Worm (Caenorhabditis elegans) whole organism, midembryonic: Measurements from ENCODE around the gene Y19D10B.8.

Source experiments
- T22C8.4 ChIP-seq: fragments of 200-800 bp; sonication (Bioruptor generic); IDR thresholded peaks from 2 replicates; pipeline ENCODE4 v1.3.6; 2022; ENCODE audit warnings: missing genetic modification characterization, missing compliant biosample characterization
- flt-1 ChIP-seq: fragments of 200-800 bp; sonication (Bioruptor generic); IDR thresholded peaks from 2 replicates; pipeline ENCODE4 v1.3.6; 2022; ENCODE audit warnings: missing genetic modification characterization, missing compliant biosample characterization
- klf-2 ChIP-seq: fragments of 200-800 bp; sonication (Bioruptor generic); conservative IDR thresholded peaks from 2 replicates; pipeline ENCODE4 v1.3.6; 2022; ENCODE audit warnings: missing genetic modification reagents, missing genetic modification characterization, missing compliant biosample characterization
- ref-1 ChIP-seq: fragments of 200-800 bp; sonication (Bioruptor generic); conservative IDR thresholded peaks from 2 replicates; pipeline ENCODE4 v1.3.6; 2022; ENCODE audit warnings: missing genetic modification reagents, missing genetic modification characterization, missing compliant biosample characterization
- tab-1 ChIP-seq: fragments of 200-800 bp; sonication (Bioruptor generic); IDR thresholded peaks from 2 replicates; pipeline ENCODE4 v1.3.6; 2022; ENCODE audit warnings: missing genetic modification characterization, missing compliant biosample characterization

- TF ChIP-seq T22C8.4 (GFP tag; lab: Robert Waterston, UW) (no peak), klf-2 (no peak), ref-1 (no peak), flt-1 (GFP tag; lab: Robert Waterston, UW) (no peak), tab-1 (GFP tag; lab: Robert Waterston, UW) (no peak)
These were observed 22.8 kb downstream of the Y19D10B.8 start, which contains the start of gene nhr-59 for ce11 chrV:2278052-2278451.
